Fruit fly (Drosophila melanogaster): ENCODE measurements around the gene CG14606.

The CG14606 gene

DNA sequence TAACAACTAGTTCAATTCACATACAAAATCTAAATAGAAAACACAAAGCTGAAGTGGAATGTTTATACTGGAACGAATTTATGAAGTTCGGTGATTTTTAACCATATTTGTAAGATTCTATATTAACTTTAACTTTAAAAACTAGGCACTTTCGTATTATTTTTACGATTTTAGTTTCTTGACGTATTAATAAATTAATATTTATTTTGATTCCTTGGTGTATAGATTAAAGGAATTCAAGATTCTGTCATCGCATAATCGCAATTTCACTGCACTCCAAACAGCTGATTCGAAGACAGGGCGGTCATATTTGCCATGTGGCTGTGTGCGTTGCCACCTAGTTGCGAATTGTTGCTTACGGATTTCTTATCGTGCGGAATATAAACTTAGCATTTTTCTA is 32.6 kb upstream of the CG14606 start, which contains the start of the genes CG1227 and Dtwd2 (continued):
- peak; percentile 85 to 96 for TF ChIP-seq crp (GFP tag; optimal IDR thresholded peaks at IDR 0.05)
- no peak for TF ChIP-seq CG14965 (GFP tag; optimal IDR thresholded peaks at IDR 0.05; ENCODE audit: borderline replicate concordance)
- no peak for TF ChIP-seq Side (GFP tag; optimal IDR thresholded peaks at IDR 0.05)
- peak; percentile 22 for TF ChIP-seq ERR (GFP tag; optimal IDR thresholded peaks at IDR 0.05)
- TF ChIP-seq CG10267 (tag; optimal IDR thresholded peaks at IDR 0.05): peak; percentile 87
- peak; percentile 65 for TF ChIP-seq CG7928 (GFP tag; optimal IDR thresholded peaks at IDR 0.05)
- TF ChIP-seq amos (GFP tag; IDR thresholded peaks at IDR 0.05; ENCODE audit: partially characterized antibody): no peak
- peak; percentile 84 for TF ChIP-seq dm (GFP tag; optimal IDR thresholded peaks at IDR 0.05)
- peak; percentile 89 for TF ChIP-seq CG9932 (GFP tag; IDR thresholded peaks at IDR 0.05)
- peak; percentile 91 for TF ChIP-seq CG10366 (GFP tag; IDR thresholded peaks at IDR 0.05)
- no peak for TF ChIP-seq eve (GFP tag; optimal IDR thresholded peaks at IDR 0.05)
- TF ChIP-seq crc (GFP tag; optimal IDR thresholded peaks at IDR 0.05): peak; percentile 35
- peak; percentile 88 for TF ChIP-seq Xbp1 (GFP tag; optimal IDR thresholded peaks at IDR 0.05)
- TF ChIP-seq CG4404 (GFP tag; IDR thresholded peaks at IDR 0.05): no peak
- TF ChIP-seq Nf-YC (tag; optimal IDR thresholded peaks at IDR 0.05): no peak
- peak; percentile 94 for TF ChIP-seq sug (tag; optimal IDR thresholded peaks at IDR 0.05)
- TF ChIP-seq CG18262 (tag; optimal IDR thresholded peaks at IDR 0.05): peak; percentile 95
- peak; percentile 62 for TF ChIP-seq CG17912 (GFP tag; optimal IDR thresholded peaks at IDR 0.05)
- TF ChIP-seq so (GFP tag; IDR thresholded peaks at IDR 0.05): peak; percentile 95
- peak; percentile 95 for TF ChIP-seq CG32532 (GFP tag; IDR thresholded peaks at IDR 0.05)
- peak; percentile 26; the same call in 1 of the 2 replicates for TF ChIP-seq CG6272 (GFP tag; IDR thresholded peaks at IDR 0.05)
- no peak for TF ChIP-seq CG7963 (GFP tag; IDR thresholded peaks at IDR 0.05; ENCODE audit: partially characterized antibody)
- TF ChIP-seq unpg (GFP tag; optimal IDR thresholded peaks at IDR 0.05): peak; percentile 98
- TF ChIP-seq cato (GFP tag; optimal IDR thresholded peaks at IDR 0.05; ENCODE audit: borderline replicate concordance): peak; percentile 49
- TF ChIP-seq pzg (GFP tag; optimal IDR thresholded peaks at IDR 0.05): peak; percentile 36
- TF ChIP-seq prd (optimal IDR thresholded peaks at IDR 0.05): no peak
- TF ChIP-seq prd (GFP tag; IDR thresholded peaks at IDR 0.05): peak; percentile 81
- TF ChIP-seq fd96Cb (tag; optimal IDR thresholded peaks at IDR 0.05): peak; percentile 84
- TF ChIP-seq Dek (tag; optimal IDR thresholded peaks at IDR 0.05): no peak
- TF ChIP-seq scrt (GFP tag; optimal IDR thresholded peaks at IDR 0.05): peak; percentile 90
- no peak for TF ChIP-seq CG9876 (GFP tag; optimal IDR thresholded peaks at IDR 0.05)
- TF ChIP-seq HLH54F (GFP tag; optimal IDR thresholded peaks at IDR 0.05): peak; percentile 50
- no peak for TF ChIP-seq Sry-β (GFP tag; optimal IDR thresholded peaks at IDR 0.05)
- TF ChIP-seq ham (GFP tag; IDR thresholded peaks at IDR 0.05): no peak
- TF ChIP-seq CG10654 (GFP tag; optimal IDR thresholded peaks at IDR 0.05): peak; percentile 58
- peak; percentile 8 for TF ChIP-seq CTCF (GFP tag; optimal IDR thresholded peaks at IDR 0.05)
- TF ChIP-seq Sox102F (GFP tag; optimal IDR thresholded peaks at IDR 0.05): peak; percentile 94
- peak; percentile 90 for TF ChIP-seq dmrt11E (tag; optimal IDR thresholded peaks at IDR 0.05)
- TF ChIP-seq CG15601 (tag; optimal IDR thresholded peaks at IDR 0.05): peak; percentile 94
- peak; percentile 80 for TF ChIP-seq CG10431 (GFP tag; optimal IDR thresholded peaks at IDR 0.05)
- TF ChIP-seq CG4820 (GFP tag; optimal IDR thresholded peaks at IDR 0.05): peak; percentile 95
- peak; percentile 68 for TF ChIP-seq CG4360 (GFP tag; IDR thresholded peaks at IDR 0.05)
- TF ChIP-seq ap (GFP tag; IDR thresholded peaks at IDR 0.05): peak; percentile 88
- peak; percentile 95 for TF ChIP-seq CG15269 (tag; optimal IDR thresholded peaks at IDR 0.05)
- peak; percentile 57 for TF ChIP-seq CG12744 (GFP tag; optimal IDR thresholded peaks at IDR 0.05)
- peak; percentile 71 for TF ChIP-seq kay (GFP tag; optimal IDR thresholded peaks at IDR 0.05)
- TF ChIP-seq Atf3 (GFP tag; optimal IDR thresholded peaks at IDR 0.05): no peak
- TF ChIP-seq sd (tag; optimal IDR thresholded peaks at IDR 0.05): peak; percentile 92
- TF ChIP-seq org-1 (GFP tag; optimal IDR thresholded peaks at IDR 0.05): peak; percentile 72
- peak; percentile 79 for TF ChIP-seq CG14667 (GFP tag; IDR thresholded peaks at IDR 0.05)
- no peak for TF ChIP-seq CG10565 (GFP tag; optimal IDR thresholded peaks at IDR 0.05)
